Worm (Caenorhabditis elegans) whole organism, L4 larva: ENCODE results near the gene T22F3.8.

Source experiments
- ctbp-1 ChIP-seq: fragments of 200-800 bp; sonication (Bioruptor generic); IDR thresholded peaks from 2 replicates; pipeline ENCODE4 v1.3.6; 2022; ENCODE audit warnings: missing genetic modification reagents, missing genetic modification characterization, missing compliant biosample characterization
- hlh-11 ChIP-seq: fragments of 200-800 bp; sonication (Bioruptor generic); optimal IDR thresholded peaks from 2 replicates; lab custom pipeline; 2018; ENCODE audit warnings: mild to moderate bottlenecking, missing genetic modification characterization, missing compliant biosample characterization
- lin-13 ChIP-seq: fragments of 150-350 bp; optimal IDR thresholded peaks from 2 replicates; lab custom pipeline; 2014; ENCODE audit warnings: missing biosample characterization, missing genetic modification reagents, missing genetic modification characterization
- lin-15B ChIP-seq: fragments of 150-350 bp; sonication (generic microtip); optimal IDR thresholded peaks from 3 replicates; lab custom pipeline; 2014; ENCODE audit warnings: missing biosample characterization, missing genetic modification characterization
- lin-39 ChIP-seq: fragments of 150-350 bp; optimal IDR thresholded peaks from 2 replicates; lab custom pipeline; 2014; ENCODE audit warnings: missing biosample characterization, missing genetic modification reagents, missing genetic modification characterization
- nhr-10 ChIP-seq: fragments of 150-350 bp; optimal IDR thresholded peaks from 2 replicates; lab custom pipeline; 2014; ENCODE audit warnings: missing biosample characterization, missing genetic modification characterization
- nhr-237 ChIP-seq: sonication (generic microtip); optimal IDR thresholded peaks from 2 replicates; lab custom pipeline; 2017; ENCODE audit warnings: missing biosample characterization, missing genetic modification characterization
- nhr-77 ChIP-seq: fragments of 150-350 bp; optimal IDR thresholded peaks from 2 replicates; lab custom pipeline; 2014; ENCODE audit warnings: missing biosample characterization, missing genetic modification characterization
- ztf-7 ChIP-seq: fragments of 150-350 bp; optimal IDR thresholded peaks from 2 replicates; lab custom pipeline; 2014; ENCODE audit warnings: missing biosample characterization, missing genetic modification characterization

ce11 chrV:3582086-3582485, 23.1 kb downstream of the T22F3.8 start:
- TF ChIP-seq ctbp-1 (no peak), lin-39 (tag; lab: Kevin White, UChicago) (no peak), lin-13 (GFP tag; lab: Kevin White, UChicago) (peak; percentile 31), ztf-7 (tag; lab: Kevin White, UChicago) (no peak), nhr-10 (tag; lab: Kevin White, UChicago) (no peak), nhr-237 (tag; lab: Kevin White, UChicago) (no peak), nhr-77 (tag; lab: Kevin White, UChicago) (no peak), hlh-11 (tag; lab: Kevin White, UChicago) (no peak), lin-15B (tag; lab: Kevin White, UChicago) (no peak)
